Worm (Caenorhabditis elegans): ENCODE data around the gene T25E4.2.

ce11 chrII:5599326-5600044, 17.3 kb upstream of the T25E4.2 start, which contains the start of gene C17G10.10:
- TF ChIP-seq flt-1 (GFP tag; IDR thresholded peaks at IDR 0.05) = no peak
- TF ChIP-seq ama-1 (optimal IDR thresholded peaks at IDR 0.05) = no peak
- TF ChIP-seq pes-1 (GFP tag; IDR thresholded peaks at IDR 0.05) = no peak
- TF ChIP-seq hmbx-1 (tag; optimal IDR thresholded peaks at IDR 0.05) = no peak

Measured in whole organism, early embryonic.